Worm (Caenorhabditis elegans) whole organism, L2 larva: ENCODE results near the gene mdt-4.

Experiments
- F13H6.1 ChIP-seq: sonication (generic microtip); optimal IDR thresholded peaks from 2 replicates; lab custom pipeline; 2016; ENCODE audit warnings: missing genetic modification characterization, missing compliant biosample characterization
- R02D3.7 ChIP-seq: fragments of 150-350 bp; optimal IDR thresholded peaks from 2 replicates; lab custom pipeline; 2014; ENCODE audit warnings: missing biosample characterization, missing genetic modification characterization
- ceh-82 ChIP-seq: fragments of 150-350 bp; optimal IDR thresholded peaks from 2 replicates; lab custom pipeline; 2014; ENCODE audit warnings: missing biosample characterization, missing genetic modification characterization
- dmd-4 ChIP-seq: sonication (generic microtip); optimal IDR thresholded peaks from 2 replicates; lab custom pipeline; 2017; ENCODE audit warnings: missing biosample characterization, missing genetic modification characterization
- elt-1 ChIP-seq: fragments of 150-350 bp; optimal IDR thresholded peaks from 2 replicates; lab custom pipeline; 2014; ENCODE audit warnings: missing biosample characterization, missing genetic modification characterization
- fos-1 ChIP-seq: fragments of 150-350 bp; optimal IDR thresholded peaks from 2 replicates; lab custom pipeline; 2014; ENCODE audit warnings: missing biosample characterization, missing genetic modification characterization
- lin-11 ChIP-seq: fragments of 150-350 bp; sonication (generic microtip); optimal IDR thresholded peaks from 2 replicates; lab custom pipeline; 2014; ENCODE audit warnings: missing biosample characterization, missing genetic modification characterization, inconsistent platforms, mixed read lengths
- mab-5 ChIP-seq: fragments of 150-350 bp; optimal IDR thresholded peaks from 2 replicates; lab custom pipeline; 2014; ENCODE audit warnings: missing biosample characterization, missing genetic modification characterization
- nhr-11 ChIP-seq: fragments of 150-350 bp; optimal IDR thresholded peaks from 2 replicates; lab custom pipeline; 2014; ENCODE audit warnings: missing biosample characterization, missing genetic modification characterization
- skn-1 ChIP-seq: sonication (generic microtip); optimal IDR thresholded peaks from 2 replicates; lab custom pipeline; 2017; ENCODE audit warnings: missing biosample characterization, missing genetic modification characterization
- snpc-4 ChIP-seq: fragments of 150-350 bp; optimal IDR thresholded peaks from 2 replicates; lab custom pipeline; 2014; ENCODE audit warnings: missing biosample characterization, missing genetic modification characterization
- ztf-4 ChIP-seq: fragments of 150-350 bp; optimal IDR thresholded peaks from 2 replicates; lab custom pipeline; 2014; ENCODE audit warnings: missing biosample characterization, missing genetic modification characterization

ce11 chrII:4966576-4966975, 22.8 kb upstream of the mdt-4 start:
- no peak for TF ChIP-seq lin-11 (tag; lab: Kevin White, UChicago)
- TF ChIP-seq snpc-4 (tag; lab: Kevin White, UChicago) = no peak
- no peak for TF ChIP-seq F13H6.1 (tag; lab: Kevin White, UChicago)
- TF ChIP-seq mab-5 (tag; lab: Kevin White, UChicago) = no peak
- no peak for TF ChIP-seq ceh-82 (tag; lab: Kevin White, UChicago)
- TF ChIP-seq dmd-4 = no peak
- TF ChIP-seq elt-1 (tag; lab: Kevin White, UChicago) = no peak
- no peak for TF ChIP-seq fos-1 (tag; lab: Kevin White, UChicago)
- no peak for TF ChIP-seq nhr-11
- no peak for TF ChIP-seq skn-1 (tag; lab: Kevin White, UChicago)
- no peak for TF ChIP-seq ztf-4
- no peak for TF ChIP-seq R02D3.7 (tag; lab: Kevin White, UChicago)
